Worm (Caenorhabditis elegans) whole organism, L4/young adult: ENCODE results near the gene cyp-34A10.

Source experiments
- dao-5 ChIP-seq: sonication (generic microtip); optimal IDR thresholded peaks from 2 replicates; lab custom pipeline; 2016; ENCODE audit warnings: missing genotype, missing genetic modification characterization, moderate library complexity, missing compliant biosample characterization
- him-1 ChIP-seq: sonication (generic microtip); optimal IDR thresholded peaks from 2 replicates; lab custom pipeline; 2016; ENCODE audit warnings: missing genotype, missing genetic modification reagents, missing genetic modification characterization, missing compliant biosample characterization

- TF ChIP-seq him-1, result no peak
- TF ChIP-seq dao-5 (tag; lab: Kevin White, UChicago), result no peak
Measured at ce11 chrV:3945053-3945452, 27.7 kb downstream of the cyp-34A10 start, which contains the start of gene cyp-35B3.
